Worm (Caenorhabditis elegans) whole organism, early embryonic: ENCODE data around the gene grl-18.

ENCODE experiments used
- B0310.2 ChIP-seq: sonication (generic microtip); optimal IDR thresholded peaks from 2 replicates; lab custom pipeline; 2016; ENCODE audit warnings: mild to moderate bottlenecking, missing genetic modification characterization, missing compliant biosample characterization
- ama-1 ChIP-seq: fragments of 150-350 bp; optimal IDR thresholded peaks from 2 replicates; lab custom pipeline; 2014
- flt-1 ChIP-seq: fragments of 200-800 bp; sonication (Bioruptor generic); IDR thresholded peaks from 2 replicates; pipeline ENCODE4 v1.3.6; 2022; ENCODE audit warnings: missing genetic modification characterization, missing compliant biosample characterization
- pes-1 ChIP-seq: fragments of 200-800 bp; sonication (Bioruptor generic); IDR thresholded peaks from 2 replicates; pipeline ENCODE4 v1.3.6; 2022; ENCODE audit warnings: missing genetic modification reagents, missing genetic modification characterization, missing compliant biosample characterization

- no peak for TF ChIP-seq ama-1 (lab: Kevin White, UChicago)
- no peak for TF ChIP-seq pes-1 (GFP tag; lab: Robert Waterston, UW)
- no peak for TF ChIP-seq flt-1
- TF ChIP-seq B0310.2 (tag; lab: Kevin White, UChicago): no peak
Measured at ce11 chrV:5484866-5485265, 3.8 kb downstream of the grl-18 start, which contains the start of gene srg-65.
